Fruit fly (Drosophila melanogaster) whole organism, wandering third instar larva: ENCODE measurements around the gene Tis11.

Experiments
- CG32264 ChIP-seq: fragments of 200-800 bp; sonication (Bioruptor generic); optimal IDR thresholded peaks from 2 replicates; lab custom pipeline; 2016; ENCODE audit warnings: missing biosample characterization, missing genetic modification characterization
- Hnf4 ChIP-seq: fragments of 200-800 bp; sonication (Bioruptor generic); optimal IDR thresholded peaks from 2 replicates; lab custom pipeline; 2016; ENCODE audit warnings: missing biosample characterization, mild to moderate bottlenecking, missing genetic modification characterization
- Hr78 ChIP-seq: fragments of >200 bp; optimal IDR thresholded peaks from 2 replicates; lab custom pipeline; 2017; ENCODE audit warnings: missing biosample characterization, missing genetic modification characterization
- Myc ChIP-seq: fragments of >200 bp; optimal IDR thresholded peaks from 2 replicates; lab custom pipeline; 2017
- Sp1 ChIP-seq: fragments of 200-800 bp; sonication (Bioruptor generic); optimal IDR thresholded peaks from 3 replicates; lab custom pipeline; 2019; ENCODE audit warnings: missing biosample characterization, mild to moderate bottlenecking, missing genetic modification characterization, moderate library complexity
- brk ChIP-seq: fragments of 200-800 bp; sonication (Bioruptor generic); optimal IDR thresholded peaks from 2 replicates; lab custom pipeline; 2016; ENCODE audit warnings: missing biosample characterization, mild to moderate bottlenecking, missing genetic modification characterization
- foxo ChIP-seq, 2 experiments: fragments of 200-800 bp; sonication (Bioruptor generic); optimal IDR thresholded peaks; 2 replicates in 1 of 2; 3 replicates in 1 of 2; lab custom pipeline; 2016 to 2017; ENCODE audit warnings: missing biosample characterization in 2 of 2, missing genetic modification characterization in 2 of 2
- pan ChIP-seq: fragments of >200 bp; optimal IDR thresholded peaks from 2 replicates; lab custom pipeline; 2017
- psq ChIP-seq: fragments of 200-800 bp; sonication (Bioruptor generic); optimal IDR thresholded peaks from 3 replicates; lab custom pipeline; 2017; ENCODE audit warnings: missing biosample characterization, mild to moderate bottlenecking, missing genetic modification characterization, moderate library complexity
- sv ChIP-seq: fragments of 200-800 bp; sonication (Bioruptor generic); optimal IDR thresholded peaks from 3 replicates; lab custom pipeline; 2016; ENCODE audit warnings: missing biosample characterization, missing genetic modification characterization

- TF ChIP-seq CG32264 (GFP tag; lab: Kevin White, UChicago) (no peak), foxo (GFP tag; optimal IDR thresholded peaks at IDR 0.05; lab: Kevin White, UChicago) (no peak), Hr78 (GFP tag; lab: Kevin White, UChicago) (no peak), Myc (lab: Kevin White, UChicago) (no peak), brk (GFP tag; lab: Kevin White, UChicago) (no peak), Hnf4 (GFP tag; lab: Kevin White, UChicago) (no peak), psq (no peak), Sp1 (GFP tag; lab: Kevin White, UChicago) (no peak), sv (no peak), pan (lab: Kevin White, UChicago) (no peak)
Observed at dm6 chrX:12645361-12645760, 13.9 kb upstream of the Tis11 start.
